Worm (Caenorhabditis elegans) whole organism, L3 larva: ENCODE measurements around the gene tomm-70.

Experiments
- R02D3.7 ChIP-seq: fragments of 150-350 bp; optimal IDR thresholded peaks from 2 replicates; lab custom pipeline; 2014; ENCODE audit warnings: missing biosample characterization, missing genetic modification characterization
- ZK546.5 ChIP-seq: sonication (generic microtip); optimal IDR thresholded peaks from 2 replicates; lab custom pipeline; 2017; ENCODE audit warnings: missing biosample characterization, missing genetic modification characterization
- aly-2 ChIP-seq: fragments of 150-350 bp; optimal IDR thresholded peaks from 2 replicates; lab custom pipeline; 2014; ENCODE audit warnings: missing biosample characterization, missing genetic modification characterization
- ama-1 ChIP-seq: fragments of 150-350 bp; optimal IDR thresholded peaks from 2 replicates; lab custom pipeline; 2018
- ceh-16 ChIP-seq: sonication (generic microtip); optimal IDR thresholded peaks from 2 replicates; lab custom pipeline; 2017; ENCODE audit warnings: missing biosample characterization, missing genetic modification characterization
- ceh-28 ChIP-seq: fragments of 150-350 bp; optimal IDR thresholded peaks from 2 replicates; lab custom pipeline; 2014; ENCODE audit warnings: missing biosample characterization, missing genetic modification reagents, missing genetic modification characterization
- ceh-82 ChIP-seq: fragments of 150-350 bp; optimal IDR thresholded peaks from 2 replicates; lab custom pipeline; 2014; ENCODE audit warnings: missing biosample characterization, missing genetic modification characterization
- ceh-9 ChIP-seq: sonication (generic microtip); optimal IDR thresholded peaks from 2 replicates; lab custom pipeline; 2018; ENCODE audit warnings: missing biosample characterization, missing genetic modification characterization
- daf-12 ChIP-seq: fragments of 150-350 bp; optimal IDR thresholded peaks from 2 replicates; lab custom pipeline; 2014; ENCODE audit warnings: missing biosample characterization, missing genetic modification reagents, missing genetic modification characterization
- egl-27 ChIP-seq: sonication (generic microtip); optimal IDR thresholded peaks from 4 replicates; lab custom pipeline; 2017; ENCODE audit warnings: missing biosample characterization, missing genetic modification reagents, missing genetic modification characterization
- egl-5 ChIP-seq: fragments of 150-350 bp; optimal IDR thresholded peaks from 2 replicates; lab custom pipeline; 2017; ENCODE audit warnings: missing biosample characterization, missing genetic modification reagents, missing genetic modification characterization, inconsistent platforms
- elt-1 ChIP-seq: fragments of 150-350 bp; optimal IDR thresholded peaks from 2 replicates; lab custom pipeline; 2014; ENCODE audit warnings: missing biosample characterization, missing genetic modification characterization
- elt-2 ChIP-seq: sonication (generic microtip); optimal IDR thresholded peaks from 2 replicates; lab custom pipeline; 2016; ENCODE audit warnings: missing genetic modification reagents, mild to moderate bottlenecking, missing genetic modification characterization, missing compliant biosample characterization
- elt-3 ChIP-seq, 3 experiments: fragments of 150-350 bp in 1 of 3; sonication (generic microtip) in 2 of 3; optimal IDR thresholded peaks; 2 replicates in 2 of 3; 4 replicates in 1 of 3; lab custom pipeline; 2014 to 2017; ENCODE audit warnings: missing biosample characterization in 3 of 3, missing genetic modification characterization in 3 of 3
- eor-1 ChIP-seq, 2 experiments: fragments of 150-350 bp; optimal IDR thresholded peaks; 2 replicates each; lab custom pipeline; 2014 to 2018; ENCODE audit warnings: missing biosample characterization in 2 of 2, missing genetic modification characterization in 2 of 2
- fkh-10 ChIP-seq: sonication (generic microtip); optimal IDR thresholded peaks from 2 replicates; lab custom pipeline; 2017; ENCODE audit warnings: missing biosample characterization, missing genetic modification reagents, missing genetic modification characterization
- fkh-2 ChIP-seq: fragments of 150-350 bp; optimal IDR thresholded peaks from 2 replicates; lab custom pipeline; 2014; ENCODE audit warnings: missing biosample characterization, missing genetic modification reagents, missing genetic modification characterization
- fos-1 ChIP-seq: fragments of 150-350 bp; optimal IDR thresholded peaks from 2 replicates; lab custom pipeline; 2014; ENCODE audit warnings: missing biosample characterization, missing genetic modification characterization
- hmg-11 ChIP-seq: sonication (generic microtip); optimal IDR thresholded peaks from 2 replicates; lab custom pipeline; 2016; ENCODE audit warnings: missing genetic modification characterization, missing compliant biosample characterization
- jun-1 ChIP-seq: fragments of 150-350 bp; optimal IDR thresholded peaks from 2 replicates; lab custom pipeline; 2014; ENCODE audit warnings: missing biosample characterization, missing genetic modification reagents, missing genetic modification characterization
- lin-15B ChIP-seq: fragments of 150-350 bp; optimal IDR thresholded peaks from 2 replicates; lab custom pipeline; 2014; ENCODE audit warnings: missing biosample characterization, missing genetic modification characterization
- lin-39 ChIP-seq: fragments of 150-350 bp; optimal IDR thresholded peaks from 2 replicates; lab custom pipeline; 2018; ENCODE audit warnings: missing biosample characterization, missing genetic modification reagents, missing genetic modification characterization
- lsy-12 ChIP-seq: sonication (generic microtip); optimal IDR thresholded peaks from 2 replicates; lab custom pipeline; 2016; ENCODE audit warnings: mild to moderate bottlenecking, missing genetic modification characterization, missing compliant biosample characterization
- mdl-1 ChIP-seq: fragments of 150-350 bp; optimal IDR thresholded peaks from 2 replicates; lab custom pipeline; 2014; ENCODE audit warnings: missing biosample characterization, missing genetic modification characterization
- mml-1 ChIP-seq: fragments of 150-350 bp; sonication (generic microtip); optimal IDR thresholded peaks from 3 replicates; lab custom pipeline; 2014; ENCODE audit warnings: missing biosample characterization, missing genetic modification characterization
- nfya-1 ChIP-seq: sonication (generic microtip); optimal IDR thresholded peaks from 2 replicates; lab custom pipeline; 2017; ENCODE audit warnings: missing genetic modification characterization, mild to moderate bottlenecking, missing compliant biosample characterization, antibody characterized with exemption, moderate library complexity; ENCODE audit not compliant: insufficient read depth
- nhr-11 ChIP-seq: fragments of 150-350 bp; optimal IDR thresholded peaks from 2 replicates; lab custom pipeline; 2014; ENCODE audit warnings: missing biosample characterization, missing genetic modification characterization
- nhr-12 ChIP-seq: fragments of 150-350 bp; optimal IDR thresholded peaks from 2 replicates; lab custom pipeline; 2014; ENCODE audit warnings: missing biosample characterization, missing genetic modification characterization
- nhr-23 ChIP-seq: fragments of 150-350 bp; optimal IDR thresholded peaks from 2 replicates; lab custom pipeline; 2014; ENCODE audit warnings: missing biosample characterization, missing genetic modification reagents, missing genetic modification characterization
- nhr-237 ChIP-seq: fragments of 150-350 bp; optimal IDR thresholded peaks from 2 replicates; lab custom pipeline; 2014; ENCODE audit warnings: missing biosample characterization, missing genetic modification characterization
- nhr-25 ChIP-seq: sonication (generic microtip); optimal IDR thresholded peaks from 2 replicates; lab custom pipeline; 2017; ENCODE audit warnings: missing biosample characterization, missing genetic modification characterization
- nhr-28 ChIP-seq: fragments of 150-350 bp; optimal IDR thresholded peaks from 2 replicates; lab custom pipeline; 2014; ENCODE audit warnings: missing biosample characterization, missing genetic modification characterization
- nhr-43 ChIP-seq: sonication (generic microtip); optimal IDR thresholded peaks from 2 replicates; lab custom pipeline; 2016; ENCODE audit warnings: mild to moderate bottlenecking, missing genetic modification characterization, missing compliant biosample characterization; ENCODE audit not compliant: poor library complexity, severe bottlenecking
- nhr-67 ChIP-seq: fragments of 150-350 bp; optimal IDR thresholded peaks from 2 replicates; lab custom pipeline; 2014; ENCODE audit warnings: missing biosample characterization, missing genetic modification characterization
- nhr-76 ChIP-seq: fragments of 150-350 bp; sonication (generic microtip); optimal IDR thresholded peaks from 5 replicates; lab custom pipeline; 2014; ENCODE audit warnings: missing biosample characterization, missing genetic modification characterization
- nhr-77 ChIP-seq: fragments of 150-350 bp; optimal IDR thresholded peaks from 2 replicates; lab custom pipeline; 2014; ENCODE audit warnings: missing biosample characterization, missing genetic modification characterization
- pha-4 ChIP-seq: fragments of 150-350 bp; optimal IDR thresholded peaks from 2 replicates; lab custom pipeline; 2014; ENCODE audit warnings: missing biosample characterization, missing genetic modification reagents, missing genetic modification characterization
- pqm-1 ChIP-seq: fragments of 150-350 bp; optimal IDR thresholded peaks from 2 replicates; lab custom pipeline; 2017; ENCODE audit warnings: missing biosample characterization, missing genetic modification characterization, inconsistent platforms
- sea-2 ChIP-seq: fragments of 150-350 bp; sonication (generic microtip); optimal IDR thresholded peaks from 4 replicates; lab custom pipeline; 2014; ENCODE audit warnings: missing biosample characterization, missing genetic modification reagents, missing genetic modification characterization
- skn-1 ChIP-seq: fragments of 150-350 bp; optimal IDR thresholded peaks from 2 replicates; lab custom pipeline; 2014; ENCODE audit warnings: missing biosample characterization, missing genetic modification characterization
- snpc-4 ChIP-seq: fragments of 150-350 bp; optimal IDR thresholded peaks from 2 replicates; lab custom pipeline; 2014; ENCODE audit warnings: missing biosample characterization, missing genetic modification characterization
- tbx-2 ChIP-seq: sonication (generic microtip); optimal IDR thresholded peaks from 2 replicates; lab custom pipeline; 2016; ENCODE audit warnings: mild to moderate bottlenecking, missing genetic modification characterization, missing compliant biosample characterization
- unc-39 ChIP-seq: sonication (generic microtip); optimal IDR thresholded peaks from 4 replicates; lab custom pipeline; 2017; ENCODE audit warnings: missing biosample characterization, missing genetic modification characterization
- unc-62 ChIP-seq: fragments of 150-350 bp; sonication (generic microtip); optimal IDR thresholded peaks from 4 replicates; lab custom pipeline; 2014; ENCODE audit warnings: missing biosample characterization, missing genetic modification reagents, missing genetic modification characterization
- zag-1 ChIP-seq: fragments of 150-350 bp; optimal IDR thresholded peaks from 2 replicates; lab custom pipeline; 2014; ENCODE audit warnings: missing biosample characterization, missing genetic modification characterization
- ztf-11 ChIP-seq: fragments of 150-350 bp; optimal IDR thresholded peaks from 2 replicates; lab custom pipeline; 2014; ENCODE audit warnings: missing biosample characterization, missing genetic modification characterization
- ztf-4 ChIP-seq: fragments of 150-350 bp; optimal IDR thresholded peaks from 2 replicates; lab custom pipeline; 2014; ENCODE audit warnings: missing biosample characterization, missing genetic modification characterization

The tomm-70 gene

ce11 chrIII:8794793-8795192 lies 40.2 kb upstream of the tomm-70 start:
- TF ChIP-seq nhr-23 (tag; lab: Kevin White, UChicago) (peak; percentile 86), jun-1 (tag; lab: Kevin White, UChicago) (peak; percentile 86), nhr-76 (tag; lab: Kevin White, UChicago) (no peak), fos-1 (tag; lab: Kevin White, UChicago) (no peak), ceh-82 (tag; lab: Kevin White, UChicago) (no peak), nhr-67 (tag; lab: Kevin White, UChicago) (no peak), skn-1 (tag; lab: Kevin White, UChicago) (peak; percentile 33), ceh-28 (tag; lab: Kevin White, UChicago) (peak; percentile 17), nhr-28 (tag; lab: Kevin White, UChicago) (no peak), mdl-1 (tag; lab: Kevin White, UChicago) (peak; percentile 31), lin-39 (tag; lab: Kevin White, UChicago) (peak; percentile 79), snpc-4 (tag; lab: Kevin White, UChicago) (peak; percentile 72), nhr-25 (tag; lab: Kevin White, UChicago) (peak; percentile 91), lin-15B (tag; lab: Kevin White, UChicago) (peak; percentile 49), egl-5 (peak; percentile 31), ztf-4 (tag; lab: Kevin White, UChicago) (no peak), ceh-9 (tag; lab: Kevin White, UChicago) (no peak), pha-4 (tag; lab: Kevin White, UChicago) (peak; percentile 95), egl-27 (tag; lab: Kevin White, UChicago) (peak; percentile 42), sea-2 (no peak), aly-2 (tag; lab: Kevin White, UChicago) (no peak), lsy-12 (peak; percentile 87), nfya-1 (tag; lab: Kevin White, UChicago) (peak; percentile 68), nhr-237 (tag; lab: Kevin White, UChicago) (no peak), nhr-77 (no peak), nhr-11 (no peak), daf-12 (no peak), eor-1 (tag; optimal IDR thresholded peaks at IDR 0.05; lab: Kevin White, UChicago) (no peak), hmg-11 (tag; lab: Kevin White, UChicago) (peak; percentile 79), R02D3.7 (tag; lab: Kevin White, UChicago) (peak; percentile 30), ZK546.5 (no peak), fkh-2 (no peak), pqm-1 (tag; lab: Kevin White, UChicago) (peak; percentile 20), mml-1 (tag; lab: Kevin White, UChicago) (no peak), ceh-16 (no peak), ztf-11 (tag; lab: Kevin White, UChicago) (no peak), fkh-10 (GFP tag; lab: Kevin White, UChicago) (no peak), elt-2 (tag; lab: Kevin White, UChicago) (peak; percentile 75), unc-62 (GFP tag; lab: Kevin White, UChicago) (no peak), zag-1 (tag; lab: Kevin White, UChicago) (no peak), tbx-2 (no peak), nhr-12 (no peak), unc-39 (tag; lab: Kevin White, UChicago) (no peak), elt-1 (tag; lab: Kevin White, UChicago) (peak; percentile 52), nhr-43 (tag; lab: Kevin White, UChicago) (peak; percentile 69), ama-1 (lab: Kevin White, UChicago) (peak; percentile 77), elt-3 (tag; optimal IDR thresholded peaks at IDR 0.05; lab: Kevin White, UChicago) (no peak)
